Worm (Caenorhabditis elegans): ENCODE data around the gene prmn-1.

prmn-1 gene

ce11 chrX:11384534-11385441, at the start of gene prmn-1, which contains the start of gene F08B12.11:
prmn-1 (plus strand) TSS chrX:11385084.
F08B12.11 (plus strand) TSS chrX:11385054.
- TF ChIP-seq unc-130 (GFP tag; optimal IDR thresholded peaks at IDR 0.05) (no peak), F57A8.1 (GFP tag; optimal IDR thresholded peaks at IDR 0.05) (no peak), ccch-3 (GFP tag; optimal IDR thresholded peaks at IDR 0.05) (no peak), snpc-3.4 (tag; optimal IDR thresholded peaks at IDR 0.05) (no peak), egrh-3 (GFP tag; IDR thresholded peaks at IDR 0.05) (0 out of 2 replicates have a peak, but pooled peaks have one; percentile 44)

ce11 chrX:11337095-11337494, 47.8 kb upstream of the prmn-1 start:
- no peak for TF ChIP-seq egrh-3 (GFP tag; IDR thresholded peaks at IDR 0.05)
- TF ChIP-seq chd-7 (tag; optimal IDR thresholded peaks at IDR 0.05) = no peak
- TF ChIP-seq mes-4 (tag; optimal IDR thresholded peaks at IDR 0.05) = no peak
- TF ChIP-seq egl-18 (GFP tag; IDR thresholded peaks at IDR 0.05) = no peak
- no peak for TF ChIP-seq F57C9.4 (tag; optimal IDR thresholded peaks at IDR 0.05)
- no peak for TF ChIP-seq somi-1 (GFP tag; optimal IDR thresholded peaks at IDR 0.05)
- TF ChIP-seq ztf-28 (GFP tag; IDR thresholded peaks at IDR 0.05) = no peak
- no peak for TF ChIP-seq rcor-1 (GFP tag; IDR thresholded peaks at IDR 0.05)
- no peak for TF ChIP-seq hmg-1.2 (GFP tag; IDR thresholded peaks at IDR 0.05)
- TF ChIP-seq ceh-58 (GFP tag; IDR thresholded peaks at IDR 0.05) = no peak
- no peak for TF ChIP-seq tbp1 (GFP tag; optimal IDR thresholded peaks at IDR 0.05)
- TF ChIP-seq atf-7 (tag; optimal IDR thresholded peaks at IDR 0.05) = no peak
- no peak for TF ChIP-seq ama-1 (optimal IDR thresholded peaks at IDR 0.05)
- TF ChIP-seq ama-1 (GFP tag; optimal IDR thresholded peaks at IDR 0.05) = no peak
- TF ChIP-seq ztf-18 (tag; optimal IDR thresholded peaks at IDR 0.05) = no peak
- TF ChIP-seq lin-26 (GFP tag; IDR thresholded peaks at IDR 0.05) = no peak
- no peak for TF ChIP-seq ztf-6 (GFP tag; IDR thresholded peaks at IDR 0.05)
- TF ChIP-seq let-526 (GFP tag; IDR thresholded peaks at IDR 0.05) = no peak

DNA sequence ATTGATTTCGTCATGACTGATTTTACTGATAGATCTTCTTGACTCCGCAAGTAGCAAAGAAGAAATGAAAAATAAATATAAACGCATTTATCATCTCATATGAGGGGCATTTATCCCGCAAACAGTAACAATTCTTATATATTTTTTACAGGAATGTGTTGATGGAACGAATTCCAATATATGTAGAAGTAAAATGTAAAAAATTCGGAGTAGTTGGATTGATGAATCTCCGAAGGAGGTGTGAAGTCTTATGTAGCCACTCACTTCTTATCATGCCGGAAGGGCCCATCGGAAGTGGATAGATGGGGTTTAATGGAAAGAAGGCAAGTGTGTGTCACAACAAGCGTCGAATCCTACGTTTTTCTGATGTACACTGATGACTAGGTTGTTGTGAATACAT, 47.1 kb upstream of the prmn-1 start, which contains the start of gene gcy-9:
Gene gcy-9 (minus strand): TSS at position 101 of the 400 bp plus-strand sequence.
- TF ChIP-seq snpc-3.4 (tag; optimal IDR thresholded peaks at IDR 0.05) (no peak), C06A6.2 (GFP tag; conservative IDR thresholded peaks at IDR 0.05) (no peak), F22D6.2 (tag; optimal IDR thresholded peaks at IDR 0.05) (no peak), ztf-22 (GFP tag; optimal IDR thresholded peaks at IDR 0.05) (no peak), atf-7 (tag; optimal IDR thresholded peaks at IDR 0.05) (no peak), fkh-3 (tag; optimal IDR thresholded peaks at IDR 0.05) (no peak), ama-1 (optimal IDR thresholded peaks at IDR 0.05) (no peak), ama-1 (GFP tag; optimal IDR thresholded peaks at IDR 0.05) (no peak), nhr-90 (tag; optimal IDR thresholded peaks at IDR 0.05) (no peak), madf-10 (tag; optimal IDR thresholded peaks at IDR 0.05) (no peak), lin-54 (GFP tag; optimal IDR thresholded peaks at IDR 0.05) (no peak), madf-6 (GFP tag; IDR thresholded peaks at IDR 0.05) (no peak), egl-44 (GFP tag; IDR thresholded peaks at IDR 0.05) (no peak), xnd-1 (tag; optimal IDR thresholded peaks at IDR 0.05) (no peak), nhr-27 (tag; optimal IDR thresholded peaks at IDR 0.05) (no peak), attf-6 (GFP tag; IDR thresholded peaks at IDR 0.05) (no peak), egl-18 (GFP tag; IDR thresholded peaks at IDR 0.05) (no peak), Y95B8A.8 (GFP tag; IDR thresholded peaks at IDR 0.05) (no peak)
